Worm (Caenorhabditis elegans): ENCODE data around the gene ZK686.2.
A peak's percentile ranks its signal among the peaks of the same experiment; 100 is the strongest.

The ZK686.2 gene

ce11 chrIII:7779313-7779712 lies 13.5 kb upstream of the ZK686.2 start:
- TF ChIP-seq pes-1 (GFP tag; IDR thresholded peaks at IDR 0.05) (no peak), ceh-13 (GFP tag; optimal IDR thresholded peaks at IDR 0.05) (no peak), hnd-1 (tag; optimal IDR thresholded peaks at IDR 0.05) (no peak), ets-7 (tag; optimal IDR thresholded peaks at IDR 0.05) (no peak), aly-1 (tag; optimal IDR thresholded peaks at IDR 0.05) (no peak), hmbx-1 (tag; optimal IDR thresholded peaks at IDR 0.05) (no peak), ama-1 (optimal IDR thresholded peaks at IDR 0.05) (no peak), tbx-11 (GFP tag; IDR thresholded peaks at IDR 0.05) (no peak), ceh-36 (tag; optimal IDR thresholded peaks at IDR 0.05) (no peak), F13C5.2 (tag; optimal IDR thresholded peaks at IDR 0.05) (no peak), sea-1 (GFP tag; conservative IDR thresholded peaks at IDR 0.05) (no peak)

- TF ChIP-seq tbx-37 (GFP tag; conservative IDR thresholded peaks at IDR 0.05): no peak
- TF ChIP-seq hnd-1 (tag; optimal IDR thresholded peaks at IDR 0.05): no peak
- no peak for TF ChIP-seq tra-4 (tag; optimal IDR thresholded peaks at IDR 0.05)
- no peak for TF ChIP-seq hmbx-1 (tag; optimal IDR thresholded peaks at IDR 0.05)
- TF ChIP-seq B0310.2 (tag; optimal IDR thresholded peaks at IDR 0.05): no peak
- TF ChIP-seq hmg-4 (GFP tag; optimal IDR thresholded peaks at IDR 0.05): no peak
- no peak for TF ChIP-seq tbx-11 (GFP tag; IDR thresholded peaks at IDR 0.05)
- TF ChIP-seq scrt-1 (GFP tag; IDR thresholded peaks at IDR 0.05): no peak
- no peak for TF ChIP-seq pes-1 (GFP tag; IDR thresholded peaks at IDR 0.05)
- no peak for TF ChIP-seq ama-1 (optimal IDR thresholded peaks at IDR 0.05)
- TF ChIP-seq F13C5.2 (tag; optimal IDR thresholded peaks at IDR 0.05): no peak
- no peak for TF ChIP-seq aly-1 (tag; optimal IDR thresholded peaks at IDR 0.05)
- no peak for TF ChIP-seq flt-1 (GFP tag; IDR thresholded peaks at IDR 0.05)
- no peak for TF ChIP-seq sea-1 (GFP tag; conservative IDR thresholded peaks at IDR 0.05)
- no peak for TF ChIP-seq ets-7 (tag; optimal IDR thresholded peaks at IDR 0.05)
- no peak for TF ChIP-seq ceh-13 (GFP tag; optimal IDR thresholded peaks at IDR 0.05)
- no peak for TF ChIP-seq ceh-36 (tag; optimal IDR thresholded peaks at IDR 0.05)
Observed at ce11 chrIII:7778530-7778929, 12.7 kb upstream of the ZK686.2 start.

ce11 chrIII:7775983-7776440 lies 10.2 kb upstream of the ZK686.2 start, which contains the start of gene bath-15:
TSS of gene bath-15 (minus strand) at chrIII:7776033.
- TF ChIP-seq tbx-11 (GFP tag; IDR thresholded peaks at IDR 0.05) (no peak), tra-4 (tag; optimal IDR thresholded peaks at IDR 0.05) (no peak), ama-1 (optimal IDR thresholded peaks at IDR 0.05) (no peak), scrt-1 (GFP tag; IDR thresholded peaks at IDR 0.05) (no peak)

ce11 chrIII:7773791-7774190 lies 7.9 kb upstream of the ZK686.2 start:
- TF ChIP-seq ceh-13 (GFP tag; optimal IDR thresholded peaks at IDR 0.05) (no peak), F13C5.2 (tag; optimal IDR thresholded peaks at IDR 0.05) (no peak), scrt-1 (GFP tag; IDR thresholded peaks at IDR 0.05) (no peak), hmbx-1 (tag; optimal IDR thresholded peaks at IDR 0.05) (no peak), sea-1 (GFP tag; conservative IDR thresholded peaks at IDR 0.05) (no peak), tra-4 (tag; optimal IDR thresholded peaks at IDR 0.05) (no peak), ceh-36 (tag; optimal IDR thresholded peaks at IDR 0.05) (no peak), tbx-11 (GFP tag; IDR thresholded peaks at IDR 0.05) (no peak), B0310.2 (tag; optimal IDR thresholded peaks at IDR 0.05) (no peak), ets-7 (tag; optimal IDR thresholded peaks at IDR 0.05) (no peak)

ce11 chrIII:7772901-7773300 lies 7.0 kb upstream of the ZK686.2 start, which contains the start of the genes ZK686.6 and ZK686.1:
TSS of gene ZK686.6 (minus strand) at chrIII:7773001.
TSS of gene ZK686.1 (plus strand) at chrIII:7773134.
- TF ChIP-seq tra-4 (tag; optimal IDR thresholded peaks at IDR 0.05): no peak
- TF ChIP-seq tbx-11 (GFP tag; IDR thresholded peaks at IDR 0.05): no peak
- no peak for TF ChIP-seq ceh-13 (GFP tag; optimal IDR thresholded peaks at IDR 0.05)
- TF ChIP-seq pes-1 (GFP tag; IDR thresholded peaks at IDR 0.05): no peak
- no peak for TF ChIP-seq ama-1 (optimal IDR thresholded peaks at IDR 0.05)
- TF ChIP-seq scrt-1 (GFP tag; IDR thresholded peaks at IDR 0.05): no peak
- no peak for TF ChIP-seq F13C5.2 (tag; optimal IDR thresholded peaks at IDR 0.05)

ce11 chrIII:7770986-7771385 lies 5.1 kb upstream of the ZK686.2 start:
- TF ChIP-seq flt-1 (GFP tag; IDR thresholded peaks at IDR 0.05): 0 out of 2 replicates have a peak, but pooled peaks have one; percentile 15
- 0 out of 2 replicates have a peak, but pooled peaks have one; percentile 24 for TF ChIP-seq pes-1 (GFP tag; IDR thresholded peaks at IDR 0.05)

ce11 chrIII:7769965-7770364 lies 4.1 kb upstream of the ZK686.2 start, which contains the start of gene snu-23:
TSS of gene snu-23 (minus strand) at chrIII:7770120.
- TF ChIP-seq ceh-36 (tag; optimal IDR thresholded peaks at IDR 0.05) (no peak), B0310.2 (tag; optimal IDR thresholded peaks at IDR 0.05) (no peak), scrt-1 (GFP tag; IDR thresholded peaks at IDR 0.05) (no peak), aly-1 (tag; optimal IDR thresholded peaks at IDR 0.05) (no peak), sea-1 (GFP tag; conservative IDR thresholded peaks at IDR 0.05) (no peak), pes-1 (GFP tag; IDR thresholded peaks at IDR 0.05) (no peak), hnd-1 (tag; optimal IDR thresholded peaks at IDR 0.05) (no peak), tbx-11 (GFP tag; IDR thresholded peaks at IDR 0.05) (no peak), hmbx-1 (tag; optimal IDR thresholded peaks at IDR 0.05) (no peak), hmg-4 (GFP tag; optimal IDR thresholded peaks at IDR 0.05) (no peak), ets-7 (tag; optimal IDR thresholded peaks at IDR 0.05) (no peak), flt-1 (GFP tag; IDR thresholded peaks at IDR 0.05) (no peak), tra-4 (tag; optimal IDR thresholded peaks at IDR 0.05) (no peak), tbx-37 (GFP tag; conservative IDR thresholded peaks at IDR 0.05) (no peak), ceh-13 (GFP tag; optimal IDR thresholded peaks at IDR 0.05) (no peak), F13C5.2 (tag; optimal IDR thresholded peaks at IDR 0.05) (no peak), ama-1 (optimal IDR thresholded peaks at IDR 0.05) (no peak)

ce11 chrIII:7768963-7769362 lies 3.1 kb upstream of the ZK686.2 start, which contains the start of gene ZK686.3:
TSS of gene ZK686.3 (minus strand) at chrIII:7769063.
- TF ChIP-seq ets-7 (tag; optimal IDR thresholded peaks at IDR 0.05): no peak
- TF ChIP-seq F13C5.2 (tag; optimal IDR thresholded peaks at IDR 0.05): no peak
- no peak for TF ChIP-seq ceh-13 (GFP tag; optimal IDR thresholded peaks at IDR 0.05)
- no peak for TF ChIP-seq pes-1 (GFP tag; IDR thresholded peaks at IDR 0.05)
- TF ChIP-seq ama-1 (optimal IDR thresholded peaks at IDR 0.05): no peak
- TF ChIP-seq tra-4 (tag; optimal IDR thresholded peaks at IDR 0.05): no peak
- TF ChIP-seq sea-1 (GFP tag; conservative IDR thresholded peaks at IDR 0.05): no peak
- no peak for TF ChIP-seq ceh-36 (tag; optimal IDR thresholded peaks at IDR 0.05)
- no peak for TF ChIP-seq hnd-1 (tag; optimal IDR thresholded peaks at IDR 0.05)
- TF ChIP-seq B0310.2 (tag; optimal IDR thresholded peaks at IDR 0.05): no peak
- no peak for TF ChIP-seq hmbx-1 (tag; optimal IDR thresholded peaks at IDR 0.05)
- TF ChIP-seq scrt-1 (GFP tag; IDR thresholded peaks at IDR 0.05): no peak
- no peak for TF ChIP-seq flt-1 (GFP tag; IDR thresholded peaks at IDR 0.05)
- TF ChIP-seq tbx-11 (GFP tag; IDR thresholded peaks at IDR 0.05): no peak
- TF ChIP-seq aly-1 (tag; optimal IDR thresholded peaks at IDR 0.05): no peak
- TF ChIP-seq hmg-4 (GFP tag; optimal IDR thresholded peaks at IDR 0.05): no peak
- TF ChIP-seq tbx-37 (GFP tag; conservative IDR thresholded peaks at IDR 0.05): no peak

Data from whole organism, early embryonic.